Fruit fly (Drosophila melanogaster) S2 (cell line): ENCODE measurements around the gene CG43376.

Experiments used
- CG8478 ChIP-seq: fragments of >200 bp; optimal IDR thresholded peaks from 2 replicates; lab custom pipeline; 2018
- CTCF ChIP-seq, 2 experiments: fragments of >200 bp; optimal IDR thresholded peaks; 2 replicates each; lab custom pipeline; 2018

- TF ChIP-seq CG8478 (lab: Kevin White, UChicago) (no peak), CTCF (optimal IDR thresholded peaks at IDR 0.05; lab: Kevin White, UChicago) (peak in 1 of 2 experiments; percentile 12)
Measured at dm6 chr2L:13811323-13811722, 37.5 kb downstream of the CG43376 start, which contains the start of the genes Adat1 and CG16865.
